ENCODE assay signal across 1 fruit fly cellular context in the genomic region with DNA sequence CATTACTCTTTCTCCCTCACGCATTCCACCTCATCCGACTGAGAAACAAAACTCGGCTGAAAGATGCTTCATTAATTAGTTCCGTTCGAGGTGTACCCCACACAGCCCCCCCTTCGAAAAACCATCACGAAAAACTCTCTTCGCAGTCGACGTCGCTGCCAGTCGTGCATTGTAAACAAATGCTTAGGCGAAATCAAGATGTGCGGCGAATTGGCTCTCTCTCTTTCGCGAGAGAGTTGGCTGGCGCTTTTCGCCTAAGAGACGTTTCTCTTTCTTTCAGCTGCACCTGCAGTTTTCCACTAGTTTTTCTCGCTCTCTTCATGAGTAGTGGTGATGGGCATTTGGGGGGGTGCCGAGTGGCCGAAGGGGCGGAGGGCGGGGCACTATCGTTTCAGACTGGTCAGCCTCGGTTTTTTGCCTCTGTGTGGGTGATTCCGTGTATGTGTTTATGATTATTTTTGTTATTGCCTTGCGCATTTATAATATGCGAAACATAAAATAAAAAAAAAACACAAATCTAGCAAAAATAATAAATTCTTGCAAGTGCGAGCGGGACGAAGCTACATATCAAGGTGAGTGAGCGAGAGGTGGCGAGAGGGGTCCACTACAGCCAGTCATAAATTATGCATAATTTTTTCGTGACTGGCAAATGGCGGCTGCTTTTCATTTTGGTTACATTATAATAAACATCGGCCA.
TF ChIP-seq lines count a peak whose summit lies in the region.

No protein-coding gene starts in this region.

TF ChIP-seq in whole organism, embryonic, 481 proteins besides CTCF, POLR2A, EP300 and RAD21 (continued from another document):
- TF ChIP-seq chm (GFP tag; IDR thresholded peaks at IDR 0.05; lab: Robert Waterston, UW): peak; percentile 70; the same call in 1 of the 2 replicates
- TF ChIP-seq vvl (GFP tag; IDR thresholded peaks at IDR 0.05; lab: Robert Waterston, UW): peak; percentile 84
- TF ChIP-seq CG1832 (GFP tag; optimal IDR thresholded peaks at IDR 0.05; lab: Kevin White, UChicago): peak; percentile 6
- TF ChIP-seq otp (GFP tag; IDR thresholded peaks at IDR 0.05; lab: Robert Waterston, UW): no peak; the same call in 2 of the 3 replicates
- peak; percentile 52 for TF ChIP-seq ftz-f1 (GFP tag; optimal IDR thresholded peaks at IDR 0.05; lab: Kevin White, UChicago)
- peak; percentile 38 for TF ChIP-seq Med (GFP tag; lab: Kevin White, UChicago)
- peak; percentile 86 for TF ChIP-seq Deaf1 (tag; optimal IDR thresholded peaks at IDR 0.05; lab: Kevin White, UChicago)
- peak; percentile 21 for TF ChIP-seq pros (GFP tag; optimal IDR thresholded peaks at IDR 0.05; lab: Kevin White, UChicago)
- TF ChIP-seq Nf-YA (GFP tag; IDR thresholded peaks at IDR 0.05; lab: Robert Waterston, UW): no peak
- no peak for TF ChIP-seq CG2712 (tag; optimal IDR thresholded peaks at IDR 0.05; lab: Kevin White, UChicago)
- peak; percentile 86 to 94 for TF ChIP-seq Trl (optimal IDR thresholded peaks at IDR 0.05; lab: Kevin White, UChicago)
- TF ChIP-seq Trl (GFP tag; optimal IDR thresholded peaks at IDR 0.05; lab: Kevin White, UChicago): no peak
- TF ChIP-seq CG2199 (GFP tag; IDR thresholded peaks at IDR 0.05; lab: Robert Waterston, UW): peak; percentile 40; the same call in 1 of the 3 replicates
- no peak for TF ChIP-seq CG33557 (GFP tag; optimal IDR thresholded peaks at IDR 0.05; lab: Kevin White, UChicago)
- TF ChIP-seq CG11695 (GFP tag; IDR thresholded peaks at IDR 0.05; lab: Robert Waterston, UW): 0 out of 3 replicates have a peak, but pooled peaks have one; percentile 14
- TF ChIP-seq CG3065 (GFP tag; optimal IDR thresholded peaks at IDR 0.05; lab: Kevin White, UChicago): peak; percentile 43
- TF ChIP-seq pb (GFP tag; optimal IDR thresholded peaks at IDR 0.05; lab: Kevin White, UChicago): no peak
- TF ChIP-seq twi (tag; optimal IDR thresholded peaks at IDR 0.05; lab: Kevin White, UChicago): no peak
- TF ChIP-seq yki (optimal IDR thresholded peaks at IDR 0.05; lab: Kevin White, UChicago): peak; percentile 75
- TF ChIP-seq CG15601 (tag; optimal IDR thresholded peaks at IDR 0.05; lab: Kevin White, UChicago): peak; percentile 1
- no peak for TF ChIP-seq sens (GFP tag; lab: Kevin White, UChicago)
- no peak for TF ChIP-seq ab (GFP tag; optimal IDR thresholded peaks at IDR 0.05; lab: Kevin White, UChicago)
- TF ChIP-seq ci (GFP tag; IDR thresholded peaks at IDR 0.05; lab: Robert Waterston, UW): peak; percentile 53; the same call in 1 of the 3 replicates
- peak; percentile 74; the same call in 2 of the 3 replicates for TF ChIP-seq zen2 (GFP tag; IDR thresholded peaks at IDR 0.05; lab: Robert Waterston, UW; ENCODE audit: partially characterized antibody)
- peak; percentile 23 for TF ChIP-seq CG12769 (tag; optimal IDR thresholded peaks at IDR 0.05; lab: Kevin White, UChicago)
- peak; percentile 53 for TF ChIP-seq cg (GFP tag; optimal IDR thresholded peaks at IDR 0.05; lab: Kevin White, UChicago)
- no peak for TF ChIP-seq CG12299 (tag; optimal IDR thresholded peaks at IDR 0.05; lab: Kevin White, UChicago)
- peak; percentile 64 for TF ChIP-seq sd (tag; optimal IDR thresholded peaks at IDR 0.05; lab: Kevin White, UChicago)
- 0 out of 2 replicates have a peak, but pooled peaks have one; percentile 35 for TF ChIP-seq sna (GFP tag; IDR thresholded peaks at IDR 0.05; lab: Robert Waterston, UW; ENCODE audit: partially characterized antibody)
- TF ChIP-seq CG8281 (tag; optimal IDR thresholded peaks at IDR 0.05; lab: Kevin White, UChicago): no peak
- peak; percentile 45 for TF ChIP-seq gsb-n (tag; optimal IDR thresholded peaks at IDR 0.05; lab: Kevin White, UChicago)
- 0 out of 2 replicates have a peak, but pooled peaks have one; percentile 17 for TF ChIP-seq rib (GFP tag; IDR thresholded peaks at IDR 0.05; lab: Robert Waterston, UW)
- peak; percentile 48; the same call in 1 of the 2 replicates for TF ChIP-seq Awh (GFP tag; IDR thresholded peaks at IDR 0.05; lab: Robert Waterston, UW)
- TF ChIP-seq CG15696 (tag; optimal IDR thresholded peaks at IDR 0.05; lab: Kevin White, UChicago): no peak
- TF ChIP-seq chinmo (GFP tag; IDR thresholded peaks at IDR 0.05; lab: Robert Waterston, UW; ENCODE audit: partially characterized antibody): peak; percentile 91
- peak; percentile 90 for TF ChIP-seq CG10321 (GFP tag; IDR thresholded peaks at IDR 0.05; lab: Robert Waterston, UW)
- no peak for TF ChIP-seq ewg (GFP tag; optimal IDR thresholded peaks at IDR 0.05; lab: Kevin White, UChicago)
- TF ChIP-seq Dll (GFP tag; IDR thresholded peaks at IDR 0.05; lab: Robert Waterston, UW; ENCODE audit: partially characterized antibody): peak; percentile 49; the same call in 1 of the 4 replicates
- peak; percentile 88 for TF ChIP-seq CG3163 (GFP tag; optimal IDR thresholded peaks at IDR 0.05; lab: Kevin White, UChicago)
- TF ChIP-seq Nf-YB (GFP tag; optimal IDR thresholded peaks at IDR 0.05; lab: Kevin White, UChicago): peak; percentile 91
- TF ChIP-seq Jarid2 (GFP tag; optimal IDR thresholded peaks at IDR 0.05; lab: Kevin White, UChicago): peak; percentile 24
- no peak for TF ChIP-seq tll (GFP tag; optimal IDR thresholded peaks at IDR 0.05; lab: Kevin White, UChicago)
- no peak for TF ChIP-seq lab (GFP tag; optimal IDR thresholded peaks at IDR 0.05; lab: Kevin White, UChicago)
